Fruit fly (Drosophila melanogaster) whole organism, embryonic: Measurements from ENCODE around the gene CG12947.

Experiments
- Aef1 ChIP-seq: fragments of 200-800 bp; sonication (Bioruptor generic); IDR thresholded peaks from 3 replicates; pipeline ENCODE4 v1.3.6; 2022; ENCODE audit warnings: missing biosample characterization, missing genetic modification characterization
- BEAF-32 ChIP-seq: fragments of 200-800 bp; sonication (Bioruptor generic); optimal IDR thresholded peaks from 3 replicates; lab custom pipeline; 2017; ENCODE audit warnings: missing biosample characterization, missing genetic modification characterization, mild to moderate bottlenecking, moderate library complexity, missing genetic modification reagents
- CG10147 ChIP-seq: fragments of 200-800 bp; sonication (Bioruptor generic); optimal IDR thresholded peaks from 2 replicates; lab custom pipeline; 2019; ENCODE audit warnings: missing biosample characterization, mild to moderate bottlenecking, missing genetic modification characterization, moderate library complexity
- CG10366 ChIP-seq: fragments of 200-800 bp; sonication (Bioruptor generic); IDR thresholded peaks from 2 replicates; pipeline ENCODE4 v1.3.6; 2022; ENCODE audit warnings: missing biosample characterization, missing genetic modification characterization
- CG10654 ChIP-seq: fragments of 200-800 bp; sonication (Bioruptor generic); optimal IDR thresholded peaks from 2 replicates; lab custom pipeline; 2016; ENCODE audit warnings: missing biosample characterization, missing genetic modification characterization
- CG11093 ChIP-seq: fragments of 200-800 bp; sonication (Bioruptor generic); IDR thresholded peaks from 3 replicates; pipeline ENCODE4 v1.3.6; 2022; ENCODE audit warnings: missing biosample characterization, missing genetic modification characterization
- CG11398 ChIP-seq: fragments of 200-800 bp; sonication (Bioruptor generic); optimal IDR thresholded peaks from 2 replicates; lab custom pipeline; 2016; ENCODE audit warnings: missing biosample characterization, missing genetic modification characterization
- CG11456 ChIP-seq: fragments of 200-800 bp; sonication (Bioruptor generic); IDR thresholded peaks from 3 replicates; pipeline ENCODE4 v1.3.6; 2022; ENCODE audit warnings: missing biosample characterization, missing genetic modification characterization
- CG12299 ChIP-seq: fragments of 200-800 bp; sonication (Bioruptor generic); optimal IDR thresholded peaks from 2 replicates; lab custom pipeline; 2018; ENCODE audit warnings: missing biosample characterization, mild to moderate bottlenecking, missing genetic modification characterization
- CG1233 ChIP-seq: fragments of 200-800 bp; sonication (Bioruptor generic); optimal IDR thresholded peaks from 4 replicates; lab custom pipeline; 2018; ENCODE audit warnings: missing biosample characterization, mild to moderate bottlenecking, missing genetic modification characterization
- CG14965 ChIP-seq: fragments of 200-800 bp; sonication (Bioruptor generic); optimal IDR thresholded peaks from 2 replicates; lab custom pipeline; 2016; ENCODE audit warnings: missing biosample characterization, missing genetic modification characterization, borderline replicate concordance
- CG15514 ChIP-seq: fragments of 200-800 bp; sonication (Bioruptor generic); optimal IDR thresholded peaks from 3 replicates; lab custom pipeline; 2017; ENCODE audit warnings: missing biosample characterization, missing genetic modification characterization, mild to moderate bottlenecking, moderate library complexity, missing genetic modification reagents
- CG15696 ChIP-seq: fragments of 200-800 bp; sonication (Bioruptor generic); optimal IDR thresholded peaks from 2 replicates; lab custom pipeline; 2019; ENCODE audit warnings: missing biosample characterization, mild to moderate bottlenecking, missing genetic modification characterization, moderate library complexity
- CG2875 ChIP-seq: fragments of 200-800 bp; sonication (Bioruptor generic); optimal IDR thresholded peaks from 2 replicates; lab custom pipeline; 2017; ENCODE audit warnings: missing biosample characterization, mild to moderate bottlenecking, missing genetic modification characterization, missing genetic modification reagents
- CG31441 ChIP-seq: fragments of 200-800 bp; sonication (Bioruptor generic); IDR thresholded peaks from 2 replicates; pipeline ENCODE4 v1.3.6; 2022; ENCODE audit warnings: missing biosample characterization, missing genetic modification characterization
- CG33557 ChIP-seq: fragments of 200-800 bp; sonication (Bioruptor generic); optimal IDR thresholded peaks from 2 replicates; lab custom pipeline; 2019; ENCODE audit warnings: missing biosample characterization, mild to moderate bottlenecking, missing genetic modification characterization, moderate library complexity
- CG34224 ChIP-seq: fragments of 200-800 bp; sonication (Bioruptor generic); IDR thresholded peaks from 3 replicates; pipeline ENCODE4 v1.3.6; 2022; ENCODE audit warnings: missing biosample characterization, missing genetic modification characterization; ENCODE audit not compliant: partially characterized antibody
- CG3838 ChIP-seq: fragments of 200-800 bp; sonication (Bioruptor generic); optimal IDR thresholded peaks from 3 replicates; lab custom pipeline; 2016; ENCODE audit warnings: missing biosample characterization, missing genetic modification characterization
- CG3847 ChIP-seq: fragments of 200-800 bp; sonication (Bioruptor generic); IDR thresholded peaks from 2 replicates; pipeline ENCODE4 v1.3.6; 2022; ENCODE audit warnings: missing biosample characterization, missing genetic modification characterization
- CG6272 ChIP-seq: fragments of 200-800 bp; sonication (Bioruptor generic); IDR thresholded peaks from 2 replicates; pipeline ENCODE4 v1.3.6; 2022; ENCODE audit warnings: missing biosample characterization, missing genetic modification characterization
- CG7745 ChIP-seq: fragments of 200-800 bp; sonication (Bioruptor generic); optimal IDR thresholded peaks from 2 replicates; lab custom pipeline; 2018; ENCODE audit warnings: missing biosample characterization, mild to moderate bottlenecking, missing genetic modification characterization, moderate library complexity
- CG8089 ChIP-seq: fragments of 200-800 bp; sonication (Bioruptor generic); optimal IDR thresholded peaks from 3 replicates; lab custom pipeline; 2016; ENCODE audit warnings: missing biosample characterization, missing genetic modification characterization
- CG8944 ChIP-seq: fragments of 200-800 bp; sonication (Bioruptor generic); optimal IDR thresholded peaks from 3 replicates; lab custom pipeline; 2016; ENCODE audit warnings: missing biosample characterization, missing genetic modification characterization
- Doc2 ChIP-seq: fragments of 200-800 bp; sonication (Bioruptor generic); IDR thresholded peaks from 2 replicates; pipeline ENCODE4 v1.3.6; 2022; ENCODE audit warnings: missing biosample characterization, missing genetic modification characterization
- HHEX ChIP-seq: fragments of 200-800 bp; sonication (Bioruptor generic); optimal IDR thresholded peaks from 3 replicates; lab custom pipeline; 2017; ENCODE audit warnings: missing biosample characterization, mild to moderate bottlenecking, missing genetic modification characterization, missing genetic modification reagents
- MESR4 ChIP-seq: fragments of 200-800 bp; sonication (Bioruptor generic); optimal IDR thresholded peaks from 2 replicates; lab custom pipeline; 2018; ENCODE audit warnings: missing biosample characterization, mild to moderate bottlenecking, missing genetic modification characterization, moderate library complexity
- Mrtf ChIP-seq: fragments of 200-800 bp; sonication (Bioruptor generic); IDR thresholded peaks from 3 replicates; pipeline ENCODE4 v1.3.6; 2022; ENCODE audit warnings: missing biosample characterization, missing genetic modification characterization
- NFAT ChIP-seq: fragments of 200-800 bp; sonication (Bioruptor generic); IDR thresholded peaks from 2 replicates; pipeline ENCODE4 v1.3.6; 2022; ENCODE audit warnings: missing biosample characterization, missing genetic modification characterization
- Nf-YC ChIP-seq: fragments of 200-800 bp; optimal IDR thresholded peaks from 3 replicates; lab custom pipeline; 2019; ENCODE audit warnings: missing biosample characterization, mild to moderate bottlenecking, missing genetic modification characterization, moderate library complexity
- Rfx ChIP-seq: fragments of 200-800 bp; sonication (Bioruptor generic); IDR thresholded peaks from 2 replicates; pipeline ENCODE4 v1.3.6; 2022; ENCODE audit warnings: missing biosample characterization, missing genetic modification characterization
- Sox102F ChIP-seq: fragments of 200-800 bp; sonication (Bioruptor generic); optimal IDR thresholded peaks from 2 replicates; lab custom pipeline; 2018; ENCODE audit warnings: missing biosample characterization, mild to moderate bottlenecking, missing genetic modification characterization, moderate library complexity
- Ssrp ChIP-seq: fragments of 200-800 bp; sonication (Bioruptor generic); optimal IDR thresholded peaks from 2 replicates; lab custom pipeline; 2018; ENCODE audit warnings: missing biosample characterization, mild to moderate bottlenecking, missing genetic modification characterization, moderate library complexity
- Xrp1 ChIP-seq: fragments of 200-800 bp; sonication (Bioruptor generic); IDR thresholded peaks from 2 replicates; pipeline ENCODE4 v1.3.6; 2022; ENCODE audit warnings: missing biosample characterization, missing genetic modification characterization
- chif ChIP-seq, 2 experiments: fragments of 200-800 bp; sonication (Bioruptor generic); optimal IDR thresholded peaks; 3 replicates each; lab custom pipeline; 2016; ENCODE audit warnings: missing biosample characterization in 2 of 2, missing genetic modification characterization in 2 of 2
- ham ChIP-seq: fragments of 200-800 bp; sonication (Bioruptor generic); IDR thresholded peaks from 2 replicates; pipeline ENCODE4 v1.3.6; 2022; ENCODE audit warnings: missing biosample characterization, missing genetic modification characterization
- ken ChIP-seq: fragments of 200-800 bp; sonication (Bioruptor generic); IDR thresholded peaks from 3 replicates; pipeline ENCODE4 v1.3.6; 2022; ENCODE audit warnings: missing biosample characterization, missing genetic modification characterization
- maf-S ChIP-seq: fragments of 200-800 bp; sonication (Bioruptor generic); optimal IDR thresholded peaks from 2 replicates; lab custom pipeline; 2016; ENCODE audit warnings: missing biosample characterization, missing genetic modification characterization
- nerfin-2 ChIP-seq: fragments of 200-800 bp; sonication (Bioruptor generic); IDR thresholded peaks from 2 replicates; pipeline ENCODE4 v1.3.6; 2022; ENCODE audit warnings: missing biosample characterization, missing genetic modification characterization; ENCODE audit not compliant: partially characterized antibody
- oc ChIP-seq: fragments of 200-800 bp; sonication (Bioruptor generic); optimal IDR thresholded peaks from 2 replicates; lab custom pipeline; 2018; ENCODE audit warnings: missing biosample characterization, mild to moderate bottlenecking, missing genetic modification characterization, moderate library complexity
- pan ChIP-seq, 4 experiments: fragments of >200 bp in 3 of 4; fragments of 200-800 bp in 1 of 4; sonication (Bioruptor generic) in 1 of 4; optimal IDR thresholded peaks in 3 of 4; IDR thresholded peaks in 1 of 4; 2 replicates each; pipeline versions ENCODE4 v1.3.6 to Lab custom; 2017 to 2022; ENCODE audit warnings: missing biosample characterization in 2 of 4, missing genetic modification characterization in 2 of 4, mixed read lengths in 1 of 4
- pfk ChIP-seq: fragments of 200-800 bp; sonication (Bioruptor generic); optimal IDR thresholded peaks from 2 replicates; lab custom pipeline; 2018; ENCODE audit warnings: missing biosample characterization, mild to moderate bottlenecking, missing genetic modification characterization, moderate library complexity
- pnt ChIP-seq: fragments of 200-800 bp; sonication (Bioruptor generic); optimal IDR thresholded peaks from 3 replicates; lab custom pipeline; 2016; ENCODE audit warnings: missing biosample characterization, missing genetic modification characterization
- sim ChIP-seq: fragments of 200-800 bp; sonication (Bioruptor generic); IDR thresholded peaks from 2 replicates; pipeline ENCODE4 v1.3.6; 2022; ENCODE audit warnings: missing biosample characterization, missing genetic modification characterization
- sima ChIP-seq: fragments of 200-800 bp; sonication (Bioruptor generic); optimal IDR thresholded peaks from 2 replicates; lab custom pipeline; 2016; ENCODE audit warnings: missing biosample characterization, missing genetic modification characterization
- usp ChIP-seq: fragments of >200 bp; optimal IDR thresholded peaks from 2 replicates; lab custom pipeline; 2017; ENCODE audit warnings: missing biosample characterization, missing genetic modification characterization
- vfl ChIP-seq: fragments of 200-800 bp; sonication (Bioruptor generic); optimal IDR thresholded peaks from 2 replicates; lab custom pipeline; 2016; ENCODE audit warnings: missing biosample characterization, missing genetic modification characterization
- wor ChIP-seq: fragments of 200-800 bp; sonication (Bioruptor generic); IDR thresholded peaks from 2 replicates; pipeline ENCODE4 v1.3.6; 2022; ENCODE audit warnings: missing biosample characterization, missing genetic modification characterization
- yki ChIP-seq: fragments of >200 bp; optimal IDR thresholded peaks from 3 replicates; lab custom pipeline; 2018
- zfh1 ChIP-seq: fragments of 200-800 bp; sonication (Bioruptor generic); IDR thresholded peaks from 3 replicates; pipeline ENCODE4 v1.3.6; 2022; ENCODE audit warnings: missing biosample characterization, missing genetic modification characterization

Gene CG12947

dm6 chr3R:9759360-9760191 is 20.3 kb upstream of the CG12947 start, which contains the start of gene Mpi (continued):
- TF ChIP-seq pnt (GFP tag; lab: Kevin White, UChicago) (no peak), maf-S (GFP tag; lab: Kevin White, UChicago) (no peak), MESR4 (GFP tag; lab: Kevin White, UChicago) (peak; percentile 83), Ssrp (no peak), sim (GFP tag; lab: Robert Waterston, UW) (no peak), Mrtf (no peak), CG2875 (GFP tag; lab: Kevin White, UChicago) (peak; percentile 14), usp (no peak), CG6272 (no peak), CG3847 (GFP tag; lab: Robert Waterston, UW) (no peak), pan (optimal IDR thresholded peaks at IDR 0.05; lab: Kevin White, UChicago) (no peak), pan (GFP tag; optimal IDR thresholded peaks at IDR 0.05 in 1 of 2, IDR thresholded peaks at IDR 0.05 in 1 of 2) (peak in 1 of 2 experiments; percentile 28), CG11398 (GFP tag; lab: Kevin White, UChicago) (no peak), CG11093 (GFP tag; lab: Robert Waterston, UW) (no peak), Nf-YC (tag; lab: Kevin White, UChicago) (no peak), vfl (GFP tag; lab: Kevin White, UChicago) (no peak), Xrp1 (GFP tag; lab: Robert Waterston, UW) (peak; percentile 49; the same call in 1 of the 2 replicates), CG1233 (peak; percentile 18), CG11456 (GFP tag; lab: Robert Waterston, UW) (no peak), yki (lab: Kevin White, UChicago) (no peak), CG8944 (GFP tag; lab: Kevin White, UChicago) (no peak), NFAT (GFP tag; lab: Robert Waterston, UW) (0 out of 2 replicates have a peak, but pooled peaks have one; percentile 10), HHEX (no peak), CG7745 (tag; lab: Kevin White, UChicago) (peak; percentile 1), CG10147 (GFP tag; lab: Kevin White, UChicago) (no peak), ham (GFP tag; lab: Robert Waterston, UW) (no peak), Sox102F (GFP tag; lab: Kevin White, UChicago) (no peak), CG15514 (GFP tag; lab: Kevin White, UChicago) (peak; percentile 43), CG3838 (GFP tag; lab: Kevin White, UChicago) (no peak), pfk (GFP tag; lab: Kevin White, UChicago) (no peak), CG15696 (tag; lab: Kevin White, UChicago) (peak; percentile 34), ken (GFP tag; lab: Robert Waterston, UW) (no peak), CG10654 (GFP tag; lab: Kevin White, UChicago) (no peak), CG8089 (GFP tag; lab: Kevin White, UChicago) (no peak), zfh1 (peak; percentile 43; the same call in 1 of the 3 replicates), CG34224 (GFP tag; lab: Robert Waterston, UW) (peak; percentile 42; the same call in 1 of the 3 replicates), BEAF-32 (peak; percentile 67), CG12299 (tag; lab: Kevin White, UChicago) (peak; percentile 36), Doc2 (no peak), CG14965 (GFP tag; lab: Kevin White, UChicago) (no peak), CG33557 (GFP tag; lab: Kevin White, UChicago) (no peak), CG10366 (peak; percentile 13; the same call in 1 of the 2 replicates), Aef1 (no peak), nerfin-2 (peak; percentile 31; the same call in 1 of the 2 replicates), Rfx (GFP tag; lab: Robert Waterston, UW) (peak; percentile 43), CG31441 (GFP tag; lab: Robert Waterston, UW) (no peak), oc (tag; lab: Kevin White, UChicago) (no peak), wor (no peak), sima (GFP tag; lab: Kevin White, UChicago) (no peak), chif (GFP tag; optimal IDR thresholded peaks at IDR 0.05; lab: Kevin White, UChicago) (no peak)
